Worm (Caenorhabditis elegans): ENCODE measurements around the gene rfs-1.

DNA sequence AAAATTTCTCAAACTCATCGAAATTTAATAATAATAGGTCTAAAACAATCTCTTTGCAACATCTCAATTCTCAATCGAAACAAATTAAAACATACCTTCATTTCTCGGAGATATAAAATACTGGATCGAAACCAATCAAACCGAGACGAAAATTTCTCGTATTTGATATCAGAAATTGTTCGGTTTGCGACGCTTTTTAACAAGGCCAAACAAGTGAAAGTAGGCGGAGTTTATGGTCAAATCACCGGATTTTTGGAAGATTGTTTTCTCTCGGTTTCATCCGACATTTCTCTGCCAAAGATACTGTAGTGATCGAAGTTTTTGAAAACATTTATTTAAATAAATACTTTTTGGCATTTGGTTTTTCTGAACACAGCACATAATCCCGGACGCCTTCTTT lies 9.1 kb downstream of the rfs-1 start, which contains the start of gene C02F5.14:
- TF ChIP-seq egl-13 (tag; optimal IDR thresholded peaks at IDR 0.05) (no peak), irx-1 (tag; optimal IDR thresholded peaks at IDR 0.05) (no peak), rnt-1 (tag; optimal IDR thresholded peaks at IDR 0.05) (no peak), unc-62 (GFP tag; optimal IDR thresholded peaks at IDR 0.05) (no peak), nhr-12 (tag; optimal IDR thresholded peaks at IDR 0.05) (no peak), nhr-11 (tag; optimal IDR thresholded peaks at IDR 0.05) (no peak), hlh-17 (GFP tag; optimal IDR thresholded peaks at IDR 0.05; ENCODE audit: borderline replicate concordance) (no peak)

All from whole organism, L1 larva.